Worm (Caenorhabditis elegans) whole organism, L1 larva: ENCODE measurements around the gene nduv-2.
A peak's percentile ranks its signal among the peaks of the same experiment; 100 is the strongest.

ENCODE experiments used
- C34B4.2 ChIP-seq: sonication (generic microtip); optimal IDR thresholded peaks from 2 replicates; lab custom pipeline; 2017; ENCODE audit warnings: mild to moderate bottlenecking, missing genetic modification characterization, missing compliant biosample characterization
- ama-1 ChIP-seq: fragments of 150-350 bp; optimal IDR thresholded peaks from 2 replicates; lab custom pipeline; 2014
- ceh-82 ChIP-seq, 3 experiments: fragments of 150-350 bp in 1 of 3; sonication (generic microtip) in 2 of 3; optimal IDR thresholded peaks; 2 replicates each; lab custom pipeline; 2014 to 2017; ENCODE audit warnings: missing biosample characterization in 3 of 3, missing genetic modification characterization in 3 of 3
- ceh-88 ChIP-seq: fragments of 200-800 bp; sonication (Bioruptor generic); IDR thresholded peaks from 2 replicates; pipeline ENCODE4 v1.3.6; 2022; ENCODE audit warnings: missing genetic modification characterization, missing compliant biosample characterization
- ceh-90 ChIP-seq: sonication (generic microtip); optimal IDR thresholded peaks from 2 replicates; lab custom pipeline; 2016; ENCODE audit warnings: missing genetic modification characterization, missing compliant biosample characterization
- dpl-1 ChIP-seq, 3 experiments: fragments of 150-350 bp in 2 of 3; sonication (generic microtip) in 1 of 3; optimal IDR thresholded peaks; 2 replicates each; lab custom pipeline; 2014 to 2017; ENCODE audit warnings: missing biosample characterization in 3 of 3, missing genetic modification characterization in 3 of 3, missing genetic modification reagents in 3 of 3
- dsc-1 ChIP-seq: sonication (generic microtip); optimal IDR thresholded peaks from 2 replicates; lab custom pipeline; 2016; ENCODE audit warnings: mild to moderate bottlenecking, missing genetic modification characterization, missing compliant biosample characterization
- efl-1 ChIP-seq, 4 experiments: fragments of 150-350 bp; optimal IDR thresholded peaks in 3 of 4; peaks in 1 of 4; 1 replicate in 1 of 4; 2 replicates in 3 of 4; lab custom pipeline; 2014; ENCODE audit warnings: missing biosample characterization in 2 of 4, missing genetic modification characterization in 2 of 4, missing genetic modification reagents in 2 of 4
- egl-13 ChIP-seq: sonication (generic microtip); optimal IDR thresholded peaks from 2 replicates; lab custom pipeline; 2016; ENCODE audit warnings: missing genotype, missing genetic modification reagents, missing genetic modification characterization, missing compliant biosample characterization
- fkh-8 ChIP-seq: sonication (generic microtip); optimal IDR thresholded peaks from 2 replicates; lab custom pipeline; 2016; ENCODE audit warnings: mild to moderate bottlenecking, missing genetic modification characterization, missing compliant biosample characterization
- fos-1 ChIP-seq: fragments of 150-350 bp; optimal IDR thresholded peaks from 2 replicates; lab custom pipeline; 2014; ENCODE audit warnings: missing biosample characterization, missing genetic modification characterization
- grh-1 ChIP-seq: fragments of 200-800 bp; sonication (Bioruptor generic); IDR thresholded peaks from 2 replicates; pipeline ENCODE4 v1.3.6; 2022; ENCODE audit warnings: missing genetic modification reagents, missing genetic modification characterization, missing compliant biosample characterization
- hpl-2 ChIP-seq: fragments of 150-350 bp; optimal IDR thresholded peaks from 2 replicates; lab custom pipeline; 2014; ENCODE audit warnings: missing biosample characterization, missing genetic modification reagents, missing genetic modification characterization
- irx-1 ChIP-seq: sonication (generic microtip); optimal IDR thresholded peaks from 2 replicates; lab custom pipeline; 2016; ENCODE audit warnings: missing genetic modification characterization, missing compliant biosample characterization
- jun-1 ChIP-seq: fragments of 150-350 bp; optimal IDR thresholded peaks from 2 replicates; lab custom pipeline; 2014; ENCODE audit warnings: missing biosample characterization, missing genetic modification reagents, missing genetic modification characterization
- lin-14 ChIP-seq: fragments of 200-800 bp; sonication (Bioruptor generic); optimal IDR thresholded peaks from 2 replicates; lab custom pipeline; 2018; ENCODE audit warnings: mild to moderate bottlenecking, missing genetic modification characterization, moderate library complexity, missing compliant biosample characterization
- lin-15B ChIP-seq: fragments of 150-350 bp; sonication (generic microtip); optimal IDR thresholded peaks from 3 replicates; lab custom pipeline; 2014; ENCODE audit warnings: missing biosample characterization, missing genetic modification characterization
- lin-35 ChIP-seq, 2 experiments: fragments of 150-350 bp; optimal IDR thresholded peaks; 2 replicates each; lab custom pipeline; 2014; ENCODE audit warnings: missing biosample characterization in 2 of 2, missing genetic modification characterization in 2 of 2, missing genetic modification reagents in 2 of 2
- lin-39 ChIP-seq: fragments of 150-350 bp; optimal IDR thresholded peaks from 2 replicates; lab custom pipeline; 2014; ENCODE audit warnings: missing biosample characterization, missing genetic modification reagents, missing genetic modification characterization
- lir-3 ChIP-seq: sonication (generic microtip); optimal IDR thresholded peaks from 2 replicates; lab custom pipeline; 2016; ENCODE audit warnings: mild to moderate bottlenecking, missing genetic modification characterization, moderate library complexity, missing compliant biosample characterization; ENCODE audit not compliant: poor library complexity
- lsy-2 ChIP-seq, 2 experiments: fragments of 150-350 bp; optimal IDR thresholded peaks; 2 replicates each; lab custom pipeline; 2014; ENCODE audit warnings: missing biosample characterization in 2 of 2, missing genetic modification characterization in 2 of 2
- mdl-1 ChIP-seq, 2 experiments: fragments of 150-350 bp; optimal IDR thresholded peaks; 2 replicates each; lab custom pipeline; 2014 to 2017; ENCODE audit warnings: missing biosample characterization in 2 of 2, missing genetic modification characterization in 2 of 2, inconsistent platforms in 1 of 2
- mep-1 ChIP-seq: fragments of 150-350 bp; optimal IDR thresholded peaks from 2 replicates; lab custom pipeline; 2014; ENCODE audit warnings: missing biosample characterization, missing genetic modification characterization
- nhr-20 ChIP-seq: sonication (generic microtip); optimal IDR thresholded peaks from 2 replicates; lab custom pipeline; 2016; ENCODE audit warnings: mild to moderate bottlenecking, missing genetic modification characterization, missing compliant biosample characterization
- nhr-237 ChIP-seq: fragments of 150-350 bp; optimal IDR thresholded peaks from 2 replicates; lab custom pipeline; 2014; ENCODE audit warnings: missing biosample characterization, missing genetic modification characterization
- nhr-28 ChIP-seq: fragments of 150-350 bp; optimal IDR thresholded peaks from 2 replicates; lab custom pipeline; 2014; ENCODE audit warnings: missing biosample characterization, missing genetic modification characterization
- nhr-47 ChIP-seq: sonication (generic microtip); optimal IDR thresholded peaks from 2 replicates; lab custom pipeline; 2016; ENCODE audit warnings: mild to moderate bottlenecking, missing genetic modification characterization, moderate library complexity, missing compliant biosample characterization
- nhr-71 ChIP-seq: sonication (generic microtip); optimal IDR thresholded peaks from 2 replicates; lab custom pipeline; 2016; ENCODE audit warnings: mild to moderate bottlenecking, missing genetic modification characterization, moderate library complexity, missing compliant biosample characterization
- nhr-85 ChIP-seq: sonication (generic microtip); peaks from one replicate; lab custom pipeline; 2016; ENCODE audit warnings: missing genetic modification characterization, inconsistent platforms, missing compliant biosample characterization
- nhr-90 ChIP-seq: sonication (generic microtip); optimal IDR thresholded peaks from 2 replicates; lab custom pipeline; 2016; ENCODE audit warnings: mild to moderate bottlenecking, missing genetic modification characterization, missing compliant biosample characterization; ENCODE audit not compliant: poor library complexity
- pag-3 ChIP-seq: sonication (generic microtip); optimal IDR thresholded peaks from 2 replicates; lab custom pipeline; 2017; ENCODE audit warnings: missing genetic modification characterization, mild to moderate bottlenecking, missing compliant biosample characterization, antibody characterized with exemption, borderline replicate concordance; ENCODE audit not compliant: insufficient read depth
- pax-3 ChIP-seq: fragments of 200-800 bp; sonication (Bioruptor generic); optimal IDR thresholded peaks from 2 replicates; lab custom pipeline; 2018; ENCODE audit warnings: mild to moderate bottlenecking, missing genetic modification characterization, moderate library complexity, missing compliant biosample characterization
- rnt-1 ChIP-seq: sonication (generic microtip); optimal IDR thresholded peaks from 2 replicates; lab custom pipeline; 2016; ENCODE audit warnings: mild to moderate bottlenecking, missing genetic modification characterization, moderate library complexity, missing compliant biosample characterization
- snpc-4 ChIP-seq: fragments of 150-350 bp; optimal IDR thresholded peaks from 2 replicates; lab custom pipeline; 2014; ENCODE audit warnings: missing biosample characterization, missing genetic modification characterization
- snu-23 ChIP-seq: sonication (generic microtip); optimal IDR thresholded peaks from 2 replicates; lab custom pipeline; 2016; ENCODE audit warnings: missing genetic modification characterization, missing compliant biosample characterization
- sptf-1 ChIP-seq: fragments of 150-350 bp; optimal IDR thresholded peaks from 2 replicates; lab custom pipeline; 2014; ENCODE audit warnings: missing biosample characterization, missing genetic modification characterization
- swsn-7 ChIP-seq: sonication (generic microtip); optimal IDR thresholded peaks from 2 replicates; lab custom pipeline; 2016; ENCODE audit warnings: missing genetic modification characterization, missing compliant biosample characterization
- tbx-2 ChIP-seq: sonication (generic microtip); optimal IDR thresholded peaks from 2 replicates; lab custom pipeline; 2016; ENCODE audit warnings: missing genetic modification characterization, missing compliant biosample characterization
- unc-86 ChIP-seq: sonication (generic microtip); optimal IDR thresholded peaks from 2 replicates; lab custom pipeline; 2016; ENCODE audit warnings: missing genetic modification characterization, missing compliant biosample characterization
- unc-98 ChIP-seq: fragments of 200-800 bp; sonication (Bioruptor generic); IDR thresholded peaks from 2 replicates; pipeline ENCODE4 v1.3.6; 2022; ENCODE audit warnings: missing genetic modification characterization, missing compliant biosample characterization
- vab-15 ChIP-seq: sonication (generic microtip); optimal IDR thresholded peaks from 2 replicates; lab custom pipeline; 2017; ENCODE audit warnings: missing genotype, mild to moderate bottlenecking, missing genetic modification characterization, missing compliant biosample characterization
- xbp-1 ChIP-seq: sonication (generic microtip); optimal IDR thresholded peaks from 2 replicates; lab custom pipeline; 2016; ENCODE audit warnings: missing genetic modification characterization, missing compliant biosample characterization

nduv-2 gene

DNA sequence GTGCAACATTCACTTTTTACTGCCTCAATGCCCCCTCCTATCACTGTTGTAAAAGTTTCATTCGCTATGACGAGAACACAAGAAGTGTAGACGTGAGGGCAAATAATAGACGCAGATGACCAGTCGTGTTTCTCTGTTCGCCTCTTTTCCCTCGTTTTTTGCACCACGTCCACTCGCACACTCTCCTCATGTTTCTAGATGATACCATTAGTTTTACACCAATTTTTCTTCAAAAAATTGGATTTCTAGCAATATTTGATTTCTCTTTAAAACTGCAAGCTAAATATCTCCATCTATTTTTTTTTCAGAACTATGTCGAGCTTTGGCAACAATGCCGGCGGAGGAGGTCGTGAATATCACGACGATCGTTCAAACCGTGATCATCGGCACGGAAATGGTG lies 39.7 kb upstream of the nduv-2 start, which contains the start of gene rde-12:
TSS of gene rde-12 (plus strand) at position 301 of the 400 bp plus-strand sequence.
- no peak for TF ChIP-seq hpl-2 (GFP tag; lab: Kevin White, UChicago)
- TF ChIP-seq lin-14 (GFP tag; lab: Kevin White, UChicago) = no peak
- TF ChIP-seq ceh-90 (tag; lab: Kevin White, UChicago) = no peak
- TF ChIP-seq grh-1 = no peak
- TF ChIP-seq snu-23 (GFP tag; lab: Kevin White, UChicago) = no peak
- TF ChIP-seq mep-1 = no peak
- TF ChIP-seq ceh-88 (GFP tag; lab: Robert Waterston, UW) = no peak

DNA sequence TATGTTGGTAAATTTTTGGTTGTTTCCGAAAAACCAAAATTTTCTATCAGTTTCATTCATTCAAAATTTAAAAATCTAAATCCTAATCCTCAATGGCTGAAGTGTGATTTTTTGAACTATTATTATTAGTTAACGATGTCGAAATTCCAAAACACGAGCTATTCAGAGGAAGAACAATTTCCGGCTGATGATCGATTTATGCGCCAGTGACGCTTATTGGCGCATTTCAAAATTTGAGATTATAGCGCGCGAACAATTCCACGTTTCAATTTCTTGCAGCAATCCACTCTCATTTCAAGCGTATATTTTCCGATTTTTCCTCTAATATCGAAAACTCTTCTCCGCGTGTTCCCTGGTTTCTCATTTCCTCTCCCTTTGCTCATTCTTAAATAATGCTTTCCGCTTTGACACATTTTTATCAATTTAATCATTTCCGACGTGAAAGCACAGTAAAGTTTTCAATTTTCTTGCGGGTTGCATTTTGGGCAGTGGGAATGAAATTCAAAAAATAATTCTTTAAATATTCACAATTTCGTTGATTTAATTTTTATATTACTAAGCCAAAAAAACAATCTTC lies 39.1 kb upstream of the nduv-2 start:
- peak; percentile 7 for TF ChIP-seq tbx-2 (tag; lab: Kevin White, UChicago)
- no peak for TF ChIP-seq ceh-88 (GFP tag; lab: Robert Waterston, UW)
- TF ChIP-seq vab-15 (tag; lab: Kevin White, UChicago) = no peak
- no peak for TF ChIP-seq unc-98 (GFP tag; lab: Robert Waterston, UW)
- TF ChIP-seq pax-3 = peak; percentile 19
- TF ChIP-seq dsc-1 (tag; lab: Kevin White, UChicago) = no peak
- no peak for TF ChIP-seq lin-39 (tag; lab: Kevin White, UChicago)
- TF ChIP-seq egl-13 (tag; lab: Kevin White, UChicago) = no peak
- TF ChIP-seq nhr-237 = no peak
- no peak for TF ChIP-seq xbp-1 (tag; lab: Kevin White, UChicago)
- no peak for TF ChIP-seq ceh-82 (tag; optimal IDR thresholded peaks at IDR 0.05; lab: Kevin White, UChicago)
- peak; percentile 3 for TF ChIP-seq swsn-7 (tag; lab: Kevin White, UChicago)
- TF ChIP-seq lir-3 = no peak
- TF ChIP-seq nhr-20 (tag; lab: Kevin White, UChicago) = no peak
- no peak for TF ChIP-seq unc-86 (tag; lab: Kevin White, UChicago)
- peak; percentile 44 for TF ChIP-seq nhr-85 (tag; lab: Kevin White, UChicago)
- peak; percentile 24 for TF ChIP-seq snu-23 (GFP tag; lab: Kevin White, UChicago)
- peak; percentile 48 to 77 (median 69) for TF ChIP-seq dpl-1 (GFP tag; optimal IDR thresholded peaks at IDR 0.05; lab: Kevin White, UChicago)
- TF ChIP-seq efl-1 (optimal IDR thresholded peaks at IDR 0.05; lab: Kevin White, UChicago) = peak; percentile 54 to 65
- peak; percentile 61 to 96 for TF ChIP-seq efl-1 (GFP tag; optimal IDR thresholded peaks at IDR 0.05 in 1 of 2; lab: Kevin White, UChicago)
- no peak for TF ChIP-seq C34B4.2
- peak; percentile 3 for TF ChIP-seq lin-15B (tag; lab: Kevin White, UChicago)
- peak; percentile 34 for TF ChIP-seq fkh-8
- TF ChIP-seq jun-1 = peak; percentile 10
- no peak for TF ChIP-seq sptf-1 (tag; lab: Kevin White, UChicago)
- TF ChIP-seq nhr-47 (tag; lab: Kevin White, UChicago) = peak; percentile 43
- peak; percentile 45 for TF ChIP-seq ama-1
- peak in 1 of 2 experiments; percentile 25 for TF ChIP-seq lsy-2 (tag; optimal IDR thresholded peaks at IDR 0.05; lab: Kevin White, UChicago)
- no peak for TF ChIP-seq ceh-90 (tag; lab: Kevin White, UChicago)
- peak; percentile 18 for TF ChIP-seq lin-14 (GFP tag; lab: Kevin White, UChicago)
- no peak for TF ChIP-seq fos-1 (tag; lab: Kevin White, UChicago)
- TF ChIP-seq snpc-4 (tag; lab: Kevin White, UChicago) = no peak
- TF ChIP-seq nhr-71 (tag; lab: Kevin White, UChicago) = peak; percentile 48
- no peak for TF ChIP-seq nhr-28
- peak; percentile 26 for TF ChIP-seq rnt-1 (tag; lab: Kevin White, UChicago)
- no peak for TF ChIP-seq irx-1
- TF ChIP-seq nhr-90 (tag; lab: Kevin White, UChicago) = peak; percentile 36
- TF ChIP-seq mdl-1 (tag; optimal IDR thresholded peaks at IDR 0.05; lab: Kevin White, UChicago) = peak in 1 of 2 experiments; percentile 33
- TF ChIP-seq lin-35 (GFP tag; optimal IDR thresholded peaks at IDR 0.05; lab: Kevin White, UChicago) = peak; percentile 45 to 67
- no peak for TF ChIP-seq pag-3 (tag; lab: Kevin White, UChicago)
- TF ChIP-seq, all 84 proteins: peak for 19
